Worm (Caenorhabditis elegans): ENCODE data around the gene alh-12.
A peak's percentile ranks its signal among the peaks of the same experiment; 100 is the strongest.

alh-12 gene

DNA sequence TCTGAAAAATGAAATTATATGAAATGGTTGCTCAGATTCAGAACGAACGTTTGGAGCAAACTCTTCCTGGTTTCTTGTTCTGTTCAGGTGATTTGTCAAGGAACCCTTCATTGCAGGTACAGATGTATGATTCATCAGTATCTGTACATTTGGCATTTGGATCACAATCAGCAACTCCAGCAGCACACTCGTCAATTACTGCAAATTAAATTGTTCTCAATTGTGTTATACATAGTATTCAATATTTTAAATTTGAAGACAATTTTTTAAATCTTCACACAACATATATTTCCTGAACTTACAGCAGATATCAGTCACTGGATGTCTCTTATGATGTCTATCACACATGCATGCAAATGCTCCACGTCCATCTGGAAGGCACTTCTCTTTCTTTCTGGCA lies 30.9 kb downstream of the alh-12 start:
- TF ChIP-seq unc-62 (GFP tag; optimal IDR thresholded peaks at IDR 0.05 in 1 of 2) = peak in 1 of 2 experiments; percentile 97
- no peak for TF ChIP-seq unc-62 (tag; optimal IDR thresholded peaks at IDR 0.05)
- TF ChIP-seq spr-1 (tag; optimal IDR thresholded peaks at IDR 0.05) = no peak
- TF ChIP-seq spr-3 (GFP tag; optimal IDR thresholded peaks at IDR 0.05) = no peak

DNA sequence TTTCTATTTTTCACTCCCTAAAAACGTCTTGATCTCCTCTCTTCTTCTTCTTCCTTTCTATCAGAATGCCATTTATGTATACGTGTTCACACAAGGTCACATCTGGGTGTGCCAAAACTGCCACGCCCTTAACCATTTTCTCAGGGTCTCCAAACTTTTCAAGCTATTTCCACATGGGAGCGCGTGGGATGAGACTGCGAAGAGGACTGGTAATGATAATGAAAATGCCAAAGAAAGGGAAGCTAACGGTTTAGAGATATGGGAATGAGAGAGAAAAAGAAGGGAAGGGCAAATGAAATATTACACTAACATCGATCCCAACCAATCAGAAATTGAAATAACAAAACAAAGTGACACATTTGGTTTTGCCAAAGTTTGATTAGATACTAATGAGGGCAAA lies 34.4 kb downstream of the alh-12 start:
- TF ChIP-seq unc-62 (GFP tag; optimal IDR thresholded peaks at IDR 0.05 in 1 of 2) (peak in 1 of 2 experiments; percentile 69), unc-62 (tag; optimal IDR thresholded peaks at IDR 0.05) (no peak), zip-2 (tag; optimal IDR thresholded peaks at IDR 0.05) (no peak), hlh-11 (tag; optimal IDR thresholded peaks at IDR 0.05) (peak; percentile 36), zfp-3 (GFP tag; conservative IDR thresholded peaks at IDR 0.05) (no peak), lsy-2 (tag; optimal IDR thresholded peaks at IDR 0.05) (no peak), ceh-28 (tag; optimal IDR thresholded peaks at IDR 0.05) (no peak), madf-5 (GFP tag; IDR thresholded peaks at IDR 0.05) (no peak), fkh-10 (GFP tag; optimal IDR thresholded peaks at IDR 0.05) (no peak), unc-39 (tag; optimal IDR thresholded peaks at IDR 0.05) (no peak), egl-43 (GFP tag; IDR thresholded peaks at IDR 0.05) (no peak), dmd-9 (GFP tag; IDR thresholded peaks at IDR 0.05) (no peak), nhr-237 (tag; optimal IDR thresholded peaks at IDR 0.05) (no peak), Y105C5A.15 (GFP tag; IDR thresholded peaks at IDR 0.05) (no peak), nhr-111 (GFP tag; optimal IDR thresholded peaks at IDR 0.05) (no peak), aha-1 (tag) (peak; percentile 81), attf-4 (tag; optimal IDR thresholded peaks at IDR 0.05) (no peak), nhr-42 (GFP tag; IDR thresholded peaks at IDR 0.05) (no peak), mes-2 (tag; optimal IDR thresholded peaks at IDR 0.05; ENCODE audit: poor library complexity, severe bottlenecking) (peak; percentile 16), nhr-10 (tag; optimal IDR thresholded peaks at IDR 0.05) (no peak), saeg-2 (GFP tag; IDR thresholded peaks at IDR 0.05) (no peak), ceh-44 (GFP tag; IDR thresholded peaks at IDR 0.05) (no peak), ZK546.5 (tag; optimal IDR thresholded peaks at IDR 0.05) (no peak), nhr-28 (tag; optimal IDR thresholded peaks at IDR 0.05) (peak; percentile 54), unc-130 (GFP tag; optimal IDR thresholded peaks at IDR 0.05) (no peak), T26A8.4 (GFP tag; IDR thresholded peaks at IDR 0.05) (no peak), daf-8 (GFP tag; IDR thresholded peaks at IDR 0.05) (no peak), lin-38 (GFP tag; IDR thresholded peaks at IDR 0.05) (no peak), D1046.2 (GFP tag; IDR thresholded peaks at IDR 0.05) (no peak), F37D6.2 (tag; optimal IDR thresholded peaks at IDR 0.05) (no peak), hlh-30 (tag; optimal IDR thresholded peaks at IDR 0.05; ENCODE audit: insufficient read depth) (peak; percentile 36), mxl-3 (GFP tag; optimal IDR thresholded peaks at IDR 0.05) (peak; percentile 67), fos-1 (tag; optimal IDR thresholded peaks at IDR 0.05) (no peak), zip-11 (GFP tag; IDR thresholded peaks at IDR 0.05) (no peak), dmd-6 (GFP tag; IDR thresholded peaks at IDR 0.05) (0 out of 2 replicates have a peak, but pooled peaks have one; percentile 18), nhr-6 (tag; optimal IDR thresholded peaks at IDR 0.05) (peak; percentile 22), aly-2 (tag; optimal IDR thresholded peaks at IDR 0.05) (no peak), mdl-1 (tag; optimal IDR thresholded peaks at IDR 0.05) (peak in 1 of 2 experiments; percentile 58), R02D3.7 (tag; optimal IDR thresholded peaks at IDR 0.05) (no peak)

DNA sequence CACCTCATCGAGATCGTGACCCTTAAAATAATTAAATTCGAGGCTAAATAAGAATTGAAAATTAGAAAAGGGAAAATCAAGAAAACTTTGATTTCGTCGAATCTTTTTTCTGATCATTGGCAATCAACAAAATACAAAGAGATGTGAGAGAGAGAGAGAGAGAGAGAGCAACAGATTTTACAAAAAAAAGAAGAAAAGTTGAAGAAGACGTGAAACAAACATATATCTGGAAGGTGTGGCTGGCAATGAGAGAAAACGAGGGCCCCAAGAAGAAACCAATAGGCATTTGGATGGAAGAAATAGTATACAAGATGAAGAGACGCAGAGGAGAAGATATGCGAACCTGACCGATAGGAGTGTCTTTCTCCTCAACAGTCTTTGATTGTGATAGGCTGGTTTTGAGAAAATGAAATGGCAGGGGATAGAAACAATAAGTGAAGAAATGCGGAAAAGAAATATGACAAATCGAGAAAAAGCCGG lies 35.2 kb downstream of the alh-12 start, which contains the start of gene mup-4:
mup-4 (minus strand) TSS at position 51 of the 480 bp plus-strand sequence.
- no peak for TF ChIP-seq zfp-2 (tag; optimal IDR thresholded peaks at IDR 0.05)
- TF ChIP-seq jun-1 (tag; optimal IDR thresholded peaks at IDR 0.05) = no peak
- no peak for TF ChIP-seq ceh-28 (tag; optimal IDR thresholded peaks at IDR 0.05)
- no peak for TF ChIP-seq nhr-10 (tag; optimal IDR thresholded peaks at IDR 0.05)
- no peak for TF ChIP-seq pqm-1 (tag; optimal IDR thresholded peaks at IDR 0.05)
- TF ChIP-seq ceh-20 (GFP tag; IDR thresholded peaks at IDR 0.05) = no peak
- TF ChIP-seq mdt-29 (GFP tag; IDR thresholded peaks at IDR 0.05) = no peak
- TF ChIP-seq F49E8.2 (tag; optimal IDR thresholded peaks at IDR 0.05; ENCODE audit: borderline replicate concordance) = no peak
- no peak for TF ChIP-seq F44E2.7 (GFP tag; IDR thresholded peaks at IDR 0.05)
- no peak for TF ChIP-seq nhr-77 (tag; optimal IDR thresholded peaks at IDR 0.05)
- no peak for TF ChIP-seq nhr-111 (GFP tag; optimal IDR thresholded peaks at IDR 0.05)

Measured in whole organism, L4 larva.